Worm (Caenorhabditis elegans): ENCODE data around the gene agxt-1.

ce11 chrII:8851996-8852587, 6.7 kb downstream of the agxt-1 start, which contains the start of gene oac-46:
- TF ChIP-seq lsy-2 (tag; optimal IDR thresholded peaks at IDR 0.05) (no peak), Y75B8A.6 (GFP tag; IDR thresholded peaks at IDR 0.05) (no peak), ztf-11 (tag; optimal IDR thresholded peaks at IDR 0.05) (no peak), duxl-1 (tag; optimal IDR thresholded peaks at IDR 0.05; ENCODE audit: poor library complexity) (no peak), nhr-42 (GFP tag; IDR thresholded peaks at IDR 0.05) (no peak), arid-1 (GFP tag; conservative IDR thresholded peaks at IDR 0.05) (no peak), lin-39 (tag; optimal IDR thresholded peaks at IDR 0.05) (no peak), pha-4 (GFP tag; IDR thresholded peaks at IDR 0.05) (no peak), pha-4 (tag; optimal IDR thresholded peaks at IDR 0.05) (no peak), snpc-4 (tag; optimal IDR thresholded peaks at IDR 0.05) (no peak), F49E8.2 (tag; optimal IDR thresholded peaks at IDR 0.05; ENCODE audit: borderline replicate concordance) (no peak), zfp-2 (tag; optimal IDR thresholded peaks at IDR 0.05) (no peak), egl-27 (tag; optimal IDR thresholded peaks at IDR 0.05) (no peak)
